Worm (Caenorhabditis elegans) whole organism, L1 larva: ENCODE measurements around the gene T13C2.2.

Experiments used
- elt-2 ChIP-seq: sonication (generic microtip); optimal IDR thresholded peaks from 2 replicates; lab custom pipeline; 2016; ENCODE audit warnings: missing genetic modification characterization, mild to moderate bottlenecking, inconsistent platforms, missing compliant biosample characterization, missing genetic modification reagents
- lin-13 ChIP-seq: fragments of 150-350 bp; optimal IDR thresholded peaks from 2 replicates; lab custom pipeline; 2014; ENCODE audit warnings: missing biosample characterization, missing genetic modification reagents, missing genetic modification characterization
- nhr-77 ChIP-seq: fragments of 150-350 bp; optimal IDR thresholded peaks from 2 replicates; lab custom pipeline; 2014; ENCODE audit warnings: missing biosample characterization, missing genetic modification characterization
- nhr-84 ChIP-seq: sonication (generic microtip); optimal IDR thresholded peaks from 2 replicates; lab custom pipeline; 2017; ENCODE audit warnings: missing biosample characterization, missing genetic modification characterization
- nhr-90 ChIP-seq: sonication (generic microtip); optimal IDR thresholded peaks from 2 replicates; lab custom pipeline; 2016; ENCODE audit warnings: mild to moderate bottlenecking, missing genetic modification characterization, missing compliant biosample characterization; ENCODE audit not compliant: poor library complexity
- skn-1 ChIP-seq: fragments of 150-350 bp; optimal IDR thresholded peaks from 2 replicates; lab custom pipeline; 2014; ENCODE audit warnings: missing biosample characterization, missing genetic modification characterization
- snu-23 ChIP-seq: sonication (generic microtip); optimal IDR thresholded peaks from 2 replicates; lab custom pipeline; 2016; ENCODE audit warnings: missing genetic modification characterization, missing compliant biosample characterization
- zag-1 ChIP-seq: fragments of 150-350 bp; optimal IDR thresholded peaks from 2 replicates; lab custom pipeline; 2014; ENCODE audit warnings: missing biosample characterization, missing genetic modification characterization

ce11 chrII:6772482-6772881 is 19.5 kb upstream of the T13C2.2 start:
- TF ChIP-seq lin-13 (no peak), skn-1 (tag; lab: Kevin White, UChicago) (no peak), nhr-84 (tag; lab: Kevin White, UChicago) (no peak), elt-2 (tag; lab: Kevin White, UChicago) (no peak), nhr-77 (tag; lab: Kevin White, UChicago) (no peak), snu-23 (no peak), zag-1 (tag; lab: Kevin White, UChicago) (no peak), nhr-90 (tag; lab: Kevin White, UChicago) (no peak)
